Worm (Caenorhabditis elegans) whole organism, L2 larva: Measurements from ENCODE around the gene Y102A11A.1.

Source experiments
- crh-2 ChIP-seq: sonication (generic microtip); optimal IDR thresholded peaks from 2 replicates; lab custom pipeline; 2017; ENCODE audit warnings: missing biosample characterization, missing genetic modification characterization
- lin-13 ChIP-seq: fragments of 150-350 bp; optimal IDR thresholded peaks from 2 replicates; lab custom pipeline; 2014; ENCODE audit warnings: missing biosample characterization, missing genetic modification reagents, missing genetic modification characterization
- mab-5 ChIP-seq: fragments of 150-350 bp; optimal IDR thresholded peaks from 2 replicates; lab custom pipeline; 2014; ENCODE audit warnings: missing biosample characterization, missing genetic modification characterization

DNA sequence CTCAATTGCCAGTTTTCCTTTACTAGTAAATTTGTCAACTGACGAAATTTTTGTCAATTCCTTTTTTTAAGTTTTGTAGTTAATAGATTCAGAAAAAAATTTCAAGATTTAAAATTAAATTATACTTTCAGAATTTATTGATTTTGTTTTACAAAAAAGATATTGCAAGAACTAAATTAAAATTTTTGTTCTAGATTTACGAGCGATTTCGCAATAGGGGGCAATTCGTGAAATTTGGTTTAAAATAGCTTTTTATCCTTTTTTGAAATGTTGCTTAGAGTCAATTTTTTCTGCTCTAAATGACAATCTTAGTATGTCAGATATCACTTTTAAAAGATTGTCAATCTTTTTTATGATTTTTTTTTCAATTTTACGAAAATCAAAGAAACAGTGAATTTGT is 33.9 kb downstream of the Y102A11A.1 start:
- TF ChIP-seq crh-2 (tag; lab: Kevin White, UChicago) (no peak), mab-5 (tag; lab: Kevin White, UChicago) (no peak), lin-13 (GFP tag; lab: Kevin White, UChicago) (no peak)
